Worm (Caenorhabditis elegans) whole organism, early embryonic: ENCODE measurements around the gene arp-11.

Source experiments
- B0310.2 ChIP-seq: sonication (generic microtip); optimal IDR thresholded peaks from 2 replicates; lab custom pipeline; 2016; ENCODE audit warnings: mild to moderate bottlenecking, missing genetic modification characterization, missing compliant biosample characterization
- F13C5.2 ChIP-seq: sonication (generic microtip); optimal IDR thresholded peaks from 2 replicates; lab custom pipeline; 2017; ENCODE audit warnings: mild to moderate bottlenecking, missing genetic modification characterization, inconsistent platforms, missing compliant biosample characterization
- aly-1 ChIP-seq: sonication (generic microtip); optimal IDR thresholded peaks from 2 replicates; lab custom pipeline; 2016; ENCODE audit warnings: missing genetic modification characterization, missing compliant biosample characterization
- ama-1 ChIP-seq: fragments of 150-350 bp; optimal IDR thresholded peaks from 2 replicates; lab custom pipeline; 2014
- ceh-13 ChIP-seq: fragments of 200-800 bp; sonication (Bioruptor generic); optimal IDR thresholded peaks from 2 replicates; lab custom pipeline; 2018; ENCODE audit warnings: mild to moderate bottlenecking, missing genetic modification characterization, missing compliant biosample characterization
- ceh-36 ChIP-seq: sonication (generic microtip); optimal IDR thresholded peaks from 2 replicates; lab custom pipeline; 2016; ENCODE audit warnings: missing genetic modification characterization, inconsistent platforms, missing compliant biosample characterization
- ets-7 ChIP-seq: sonication (generic microtip); optimal IDR thresholded peaks from 2 replicates; lab custom pipeline; 2016; ENCODE audit warnings: missing genotype, missing genetic modification characterization, missing compliant biosample characterization
- flt-1 ChIP-seq: fragments of 200-800 bp; sonication (Bioruptor generic); IDR thresholded peaks from 2 replicates; pipeline ENCODE4 v1.3.6; 2022; ENCODE audit warnings: missing genetic modification characterization, missing compliant biosample characterization
- hmbx-1 ChIP-seq: sonication (generic microtip); optimal IDR thresholded peaks from 2 replicates; lab custom pipeline; 2016; ENCODE audit warnings: mild to moderate bottlenecking, missing genetic modification characterization, missing compliant biosample characterization
- hmg-4 ChIP-seq: fragments of 200-800 bp; sonication (Bioruptor generic); optimal IDR thresholded peaks from 2 replicates; lab custom pipeline; 2018; ENCODE audit warnings: mild to moderate bottlenecking, missing genetic modification characterization, missing compliant biosample characterization
- hnd-1 ChIP-seq: sonication (generic microtip); optimal IDR thresholded peaks from 2 replicates; lab custom pipeline; 2016; ENCODE audit warnings: missing genetic modification characterization, missing compliant biosample characterization
- pes-1 ChIP-seq: fragments of 200-800 bp; sonication (Bioruptor generic); IDR thresholded peaks from 2 replicates; pipeline ENCODE4 v1.3.6; 2022; ENCODE audit warnings: missing genetic modification reagents, missing genetic modification characterization, missing compliant biosample characterization
- scrt-1 ChIP-seq: fragments of 200-800 bp; sonication (Bioruptor generic); IDR thresholded peaks from 2 replicates; pipeline ENCODE4 v1.3.6; 2022; ENCODE audit warnings: missing genetic modification characterization, missing compliant biosample characterization
- sea-1 ChIP-seq: fragments of 200-800 bp; sonication (Bioruptor generic); conservative IDR thresholded peaks from 2 replicates; pipeline ENCODE4 v1.3.6; 2022; ENCODE audit warnings: missing genetic modification characterization, missing compliant biosample characterization
- tbx-11 ChIP-seq: fragments of 200-800 bp; sonication (Bioruptor generic); IDR thresholded peaks from 2 replicates; pipeline ENCODE4 v1.3.6; 2022; ENCODE audit warnings: missing genetic modification characterization, missing compliant biosample characterization
- tbx-37 ChIP-seq: fragments of 200-800 bp; sonication (Bioruptor generic); conservative IDR thresholded peaks from 2 replicates; pipeline ENCODE4 v1.3.6; 2022; ENCODE audit warnings: missing genetic modification reagents, missing genetic modification characterization, missing compliant biosample characterization
- tra-4 ChIP-seq: sonication (generic microtip); optimal IDR thresholded peaks from 2 replicates; lab custom pipeline; 2017; ENCODE audit warnings: missing genetic modification characterization, missing compliant biosample characterization

arp-11 gene

DNA sequence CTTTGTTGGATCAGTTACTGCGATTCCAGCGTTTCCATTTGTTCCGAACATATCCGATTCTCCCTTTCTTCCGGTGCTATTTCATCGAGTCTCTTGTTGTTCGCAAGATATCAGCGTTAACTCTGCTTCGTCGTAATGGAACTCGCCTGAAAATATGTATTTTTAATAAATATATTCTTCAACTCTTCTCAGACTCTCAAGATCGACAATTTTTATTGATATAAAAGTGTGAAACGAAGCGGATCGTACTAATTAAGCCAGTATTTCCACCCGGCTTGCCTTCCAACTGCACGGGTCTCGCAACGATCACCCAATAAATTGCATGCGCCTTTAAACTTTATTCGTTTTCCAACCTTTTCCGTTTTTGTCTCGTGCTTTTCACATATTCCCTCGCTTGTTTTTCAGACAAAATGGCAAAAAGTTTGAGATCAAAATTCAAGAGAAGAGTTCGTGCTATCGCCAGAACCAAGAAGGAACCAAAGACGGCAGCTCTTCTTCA is 22.0 kb upstream of the arp-11 start, which contains the start of the genes xpo-3 and C49H3.3:
Gene xpo-3, minus strand, starts transcription at position 51 of the 499 bp plus-strand sequence.
Gene C49H3.3, plus strand, starts transcription at position 369 of the 499 bp plus-strand sequence.
- TF ChIP-seq hnd-1 (tag; lab: Kevin White, UChicago) = no peak
- TF ChIP-seq tra-4 (tag; lab: Kevin White, UChicago) = no peak
- TF ChIP-seq tbx-11 (GFP tag; lab: Robert Waterston, UW) = no peak
- no peak for TF ChIP-seq hmg-4 (GFP tag; lab: Kevin White, UChicago)
- no peak for TF ChIP-seq F13C5.2 (tag; lab: Kevin White, UChicago)
- TF ChIP-seq B0310.2 (tag; lab: Kevin White, UChicago) = no peak
- no peak for TF ChIP-seq ets-7
- TF ChIP-seq scrt-1 (GFP tag; lab: Robert Waterston, UW) = no peak
- no peak for TF ChIP-seq ama-1 (lab: Kevin White, UChicago)
- TF ChIP-seq flt-1 (GFP tag; lab: Robert Waterston, UW) = no peak

DNA sequence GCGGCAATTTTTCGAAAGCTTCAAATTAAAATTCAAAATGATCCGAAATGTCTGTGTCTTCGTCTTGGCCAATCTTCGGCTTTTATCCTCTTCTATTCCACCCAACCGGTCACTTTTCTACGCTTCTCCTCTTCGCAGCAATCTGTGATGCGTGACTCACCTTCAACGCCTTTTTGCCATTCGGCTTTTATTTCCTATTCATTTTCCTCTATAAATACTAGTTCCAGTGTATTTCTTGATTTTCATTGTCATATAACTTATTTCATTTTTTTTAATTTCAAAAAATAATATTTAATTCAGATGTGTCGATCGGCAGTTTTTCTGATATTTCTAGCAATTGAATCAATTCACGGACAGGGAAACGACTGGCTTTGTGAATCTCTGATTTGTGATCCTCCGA is 18.1 kb upstream of the arp-11 start, which contains the start of gene C49H3.16:
Gene C49H3.16, plus strand, starts transcription at position 301 of the 400 bp plus-strand sequence.
- TF ChIP-seq hmg-4 (GFP tag; lab: Kevin White, UChicago) (no peak), pes-1 (no peak), ets-7 (no peak), ceh-13 (GFP tag; lab: Kevin White, UChicago) (no peak), aly-1 (tag; lab: Kevin White, UChicago) (no peak), flt-1 (GFP tag; lab: Robert Waterston, UW) (no peak)

DNA sequence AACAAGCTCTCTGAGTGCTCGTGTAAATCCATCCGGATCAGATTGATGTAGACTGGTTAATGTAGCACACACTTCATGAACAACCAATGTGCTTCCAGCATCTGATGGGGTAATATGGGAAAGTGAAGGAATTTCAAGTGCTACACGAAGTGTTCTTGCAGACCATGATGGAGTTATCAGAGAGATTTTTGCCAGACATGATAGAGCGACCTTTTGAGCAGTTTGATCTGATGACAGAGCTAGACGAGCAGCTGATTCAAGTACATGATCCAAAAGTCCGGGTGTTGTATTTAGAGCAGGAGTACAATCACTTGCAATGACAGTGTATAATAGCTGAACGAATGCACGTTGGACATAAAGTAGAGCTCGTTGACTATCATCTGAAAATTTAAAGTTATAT is 15.8 kb upstream of the arp-11 start:
- TF ChIP-seq hnd-1 (tag; lab: Kevin White, UChicago) (no peak), ets-7 (no peak), tbx-11 (GFP tag; lab: Robert Waterston, UW) (no peak), ama-1 (lab: Kevin White, UChicago) (no peak), hmg-4 (GFP tag; lab: Kevin White, UChicago) (no peak), scrt-1 (GFP tag; lab: Robert Waterston, UW) (no peak), tra-4 (tag; lab: Kevin White, UChicago) (no peak), pes-1 (no peak), hmbx-1 (tag; lab: Kevin White, UChicago) (no peak), aly-1 (tag; lab: Kevin White, UChicago) (no peak), tbx-37 (no peak), ceh-13 (GFP tag; lab: Kevin White, UChicago) (no peak), F13C5.2 (tag; lab: Kevin White, UChicago) (no peak), sea-1 (GFP tag; lab: Robert Waterston, UW) (no peak), flt-1 (GFP tag; lab: Robert Waterston, UW) (no peak), B0310.2 (tag; lab: Kevin White, UChicago) (no peak), ceh-36 (tag; lab: Kevin White, UChicago) (no peak)

ce11 chrIV:7916907-7917306 is 14.8 kb upstream of the arp-11 start:
- TF ChIP-seq tra-4 (tag; lab: Kevin White, UChicago) (no peak), B0310.2 (tag; lab: Kevin White, UChicago) (no peak), ceh-13 (GFP tag; lab: Kevin White, UChicago) (no peak), pes-1 (no peak), tbx-11 (GFP tag; lab: Robert Waterston, UW) (no peak), ets-7 (no peak), F13C5.2 (tag; lab: Kevin White, UChicago) (no peak), tbx-37 (no peak), flt-1 (GFP tag; lab: Robert Waterston, UW) (no peak), ceh-36 (tag; lab: Kevin White, UChicago) (no peak), sea-1 (GFP tag; lab: Robert Waterston, UW) (no peak), ama-1 (lab: Kevin White, UChicago) (no peak)

DNA sequence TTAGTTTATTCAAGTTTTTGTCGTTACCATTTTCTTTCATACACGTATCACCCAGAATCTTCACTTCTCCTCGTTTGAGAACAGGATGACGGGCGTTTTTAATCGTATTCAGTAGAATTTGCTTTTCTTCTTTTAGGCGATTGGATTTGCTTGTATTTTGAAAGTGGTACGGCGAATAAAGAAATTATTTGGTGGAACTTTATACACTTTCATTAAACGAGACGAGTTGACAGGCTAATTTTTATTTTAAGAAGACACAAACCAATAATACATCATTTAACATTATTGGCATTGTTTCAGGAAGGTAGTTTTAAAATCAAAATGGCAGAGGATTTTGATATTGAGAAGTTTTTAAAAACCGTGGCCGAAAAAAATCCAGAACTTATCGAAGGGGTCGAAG is 12.9 kb upstream of the arp-11 start, which contains the start of gene C49H3.4:
Gene C49H3.4, plus strand, starts transcription at position 301 of the 400 bp plus-strand sequence.
- TF ChIP-seq ceh-13 (GFP tag; lab: Kevin White, UChicago) (no peak), pes-1 (no peak), ets-7 (no peak), hmbx-1 (tag; lab: Kevin White, UChicago) (no peak), aly-1 (tag; lab: Kevin White, UChicago) (no peak), ama-1 (lab: Kevin White, UChicago) (no peak), scrt-1 (GFP tag; lab: Robert Waterston, UW) (no peak), tbx-37 (no peak), sea-1 (GFP tag; lab: Robert Waterston, UW) (no peak), flt-1 (GFP tag; lab: Robert Waterston, UW) (no peak), tbx-11 (GFP tag; lab: Robert Waterston, UW) (no peak), hnd-1 (tag; lab: Kevin White, UChicago) (no peak), F13C5.2 (tag; lab: Kevin White, UChicago) (no peak), hmg-4 (GFP tag; lab: Kevin White, UChicago) (no peak)

- no peak for TF ChIP-seq tra-4 (tag; lab: Kevin White, UChicago)
- no peak for TF ChIP-seq tbx-11 (GFP tag; lab: Robert Waterston, UW)
- no peak for TF ChIP-seq scrt-1 (GFP tag; lab: Robert Waterston, UW)
- TF ChIP-seq hnd-1 (tag; lab: Kevin White, UChicago) = no peak
- no peak for TF ChIP-seq flt-1 (GFP tag; lab: Robert Waterston, UW)
- no peak for TF ChIP-seq B0310.2 (tag; lab: Kevin White, UChicago)
- no peak for TF ChIP-seq sea-1 (GFP tag; lab: Robert Waterston, UW)
- TF ChIP-seq aly-1 (tag; lab: Kevin White, UChicago) = no peak
- TF ChIP-seq ama-1 (lab: Kevin White, UChicago) = no peak
- no peak for TF ChIP-seq ceh-36 (tag; lab: Kevin White, UChicago)
- no peak for TF ChIP-seq hmg-4 (GFP tag; lab: Kevin White, UChicago)
Measured at ce11 chrIV:7910197-7910735, 8.2 kb upstream of the arp-11 start, which contains the start of the genes npp-27 and ntl-4. TSS of gene npp-27 (minus strand) at chrIV:7910247. TSS of gene ntl-4 (plus strand) at chrIV:7910575.
